Worm (Caenorhabditis elegans): ENCODE data around the gene Y14H12A.1.

- TF ChIP-seq pqm-1 (tag; optimal IDR thresholded peaks at IDR 0.05), result no peak
- TF ChIP-seq skn-1 (tag; optimal IDR thresholded peaks at IDR 0.05), result no peak
- TF ChIP-seq ztf-4 (tag; optimal IDR thresholded peaks at IDR 0.05), result no peak
- no peak for TF ChIP-seq lsy-2 (tag; optimal IDR thresholded peaks at IDR 0.05)
- no peak for TF ChIP-seq ceh-82 (tag; optimal IDR thresholded peaks at IDR 0.05)
- no peak for TF ChIP-seq aly-2 (tag; optimal IDR thresholded peaks at IDR 0.05)
- no peak for TF ChIP-seq mdl-1 (tag; optimal IDR thresholded peaks at IDR 0.05)
- no peak for TF ChIP-seq hpl-2 (GFP tag; optimal IDR thresholded peaks at IDR 0.05)
- no peak for TF ChIP-seq rnt-1 (tag; optimal IDR thresholded peaks at IDR 0.05)
- no peak for TF ChIP-seq lin-39 (tag; optimal IDR thresholded peaks at IDR 0.05)
- no peak for TF ChIP-seq zag-1 (tag; optimal IDR thresholded peaks at IDR 0.05)
- TF ChIP-seq C16A3.4 (tag; optimal IDR thresholded peaks at IDR 0.05), result no peak
- TF ChIP-seq nhr-237 (tag; optimal IDR thresholded peaks at IDR 0.05), result no peak
- no peak for TF ChIP-seq jun-1 (tag; optimal IDR thresholded peaks at IDR 0.05)
Measured at ce11 chrII:3965665-3966416, 27.2 kb upstream of the Y14H12A.1 start.
